Worm (Caenorhabditis elegans) whole organism, L4 larva: ENCODE data around the gene M05D6.1.

Source experiments
- R02D3.7 ChIP-seq: fragments of 150-350 bp; sonication (generic microtip); optimal IDR thresholded peaks from 3 replicates; lab custom pipeline; 2014; ENCODE audit warnings: missing biosample characterization, missing genetic modification characterization
- Y5F2A.4 ChIP-seq: fragments of 200-800 bp; sonication (Bioruptor generic); optimal IDR thresholded peaks from 2 replicates; lab custom pipeline; 2018; ENCODE audit warnings: mild to moderate bottlenecking, missing genetic modification characterization, missing compliant biosample characterization
- Y75B8A.6 ChIP-seq: fragments of 200-800 bp; sonication (Bioruptor generic); IDR thresholded peaks from 2 replicates; pipeline ENCODE4 v1.3.6; 2022; ENCODE audit warnings: missing genetic modification reagents, missing genetic modification characterization, missing compliant biosample characterization
- ama-1 ChIP-seq: fragments of 150-350 bp; optimal IDR thresholded peaks from 2 replicates; lab custom pipeline; 2014; ENCODE audit warnings: inconsistent platforms, mixed read lengths
- ceh-82 ChIP-seq: sonication (generic microtip); optimal IDR thresholded peaks from 2 replicates; lab custom pipeline; 2017; ENCODE audit warnings: missing biosample characterization, missing genetic modification characterization
- duxl-1 ChIP-seq: sonication (generic microtip); optimal IDR thresholded peaks from 2 replicates; lab custom pipeline; 2016; ENCODE audit warnings: mild to moderate bottlenecking, missing genetic modification characterization, moderate library complexity, missing compliant biosample characterization; ENCODE audit not compliant: poor library complexity
- lin-15B ChIP-seq: fragments of 150-350 bp; sonication (generic microtip); optimal IDR thresholded peaks from 3 replicates; lab custom pipeline; 2014; ENCODE audit warnings: missing biosample characterization, missing genetic modification characterization
- mdl-1 ChIP-seq, 2 experiments: fragments of 150-350 bp in 1 of 2; sonication (generic microtip) in 1 of 2; optimal IDR thresholded peaks; 2 replicates each; lab custom pipeline; 2014 to 2017; ENCODE audit warnings: missing biosample characterization in 2 of 2, missing genetic modification characterization in 2 of 2
- nhr-76 ChIP-seq: fragments of 150-350 bp; optimal IDR thresholded peaks from 2 replicates; lab custom pipeline; 2014; ENCODE audit warnings: missing biosample characterization, missing genetic modification characterization
- nhr-77 ChIP-seq: fragments of 150-350 bp; optimal IDR thresholded peaks from 2 replicates; lab custom pipeline; 2014; ENCODE audit warnings: missing biosample characterization, missing genetic modification characterization
- pha-4 ChIP-seq, 2 experiments: fragments of 150-350 bp in 1 of 2; fragments of 200-800 bp in 1 of 2; sonication (Bioruptor generic) in 1 of 2; IDR thresholded peaks in 1 of 2; optimal IDR thresholded peaks in 1 of 2; 2 replicates each; pipeline versions ENCODE4 v1.3.6 to Lab custom; 2014 to 2022; ENCODE audit warnings: missing genetic modification characterization in 2 of 2, missing genetic modification reagents in 2 of 2, missing biosample characterization in 1 of 2, missing compliant biosample characterization in 1 of 2
- skn-1 ChIP-seq: fragments of 150-350 bp; optimal IDR thresholded peaks from 2 replicates; lab custom pipeline; 2014; ENCODE audit warnings: missing biosample characterization, missing genetic modification characterization
- snpc-4 ChIP-seq: fragments of 150-350 bp; optimal IDR thresholded peaks from 2 replicates; lab custom pipeline; 2014; ENCODE audit warnings: missing biosample characterization, missing genetic modification characterization
- unc-62 ChIP-seq, 3 experiments: fragments of 150-350 bp in 1 of 3; sonication (generic microtip); optimal IDR thresholded peaks in 2 of 3; peaks in 1 of 3; 1 replicate in 1 of 3; 2 replicates in 2 of 3; lab custom pipeline; 2014 to 2017; ENCODE audit warnings: missing biosample characterization in 3 of 3, missing genetic modification characterization in 3 of 3, missing genetic modification reagents in 3 of 3, missing genotype in 1 of 3

ce11 chrII:8435005-8435404, 40.2 kb downstream of the M05D6.1 start, which contains the start of gene acp-4:
- no peak for TF ChIP-seq nhr-76 (tag; lab: Kevin White, UChicago)
- TF ChIP-seq Y5F2A.4, result no peak
- no peak for TF ChIP-seq mdl-1 (tag; optimal IDR thresholded peaks at IDR 0.05; lab: Kevin White, UChicago)
- no peak for TF ChIP-seq snpc-4 (tag; lab: Kevin White, UChicago)
- no peak for TF ChIP-seq unc-62 (GFP tag; optimal IDR thresholded peaks at IDR 0.05 in 1 of 2; lab: Kevin White, UChicago)
- TF ChIP-seq unc-62 (tag; optimal IDR thresholded peaks at IDR 0.05; lab: Kevin White, UChicago), result no peak
- TF ChIP-seq ama-1, result no peak
- no peak for TF ChIP-seq pha-4 (GFP tag; IDR thresholded peaks at IDR 0.05; lab: Robert Waterston, UW)
- TF ChIP-seq pha-4 (tag; optimal IDR thresholded peaks at IDR 0.05; lab: Kevin White, UChicago), result no peak
- no peak for TF ChIP-seq duxl-1 (tag; lab: Kevin White, UChicago)
- no peak for TF ChIP-seq skn-1
- TF ChIP-seq Y75B8A.6 (GFP tag; lab: Robert Waterston, UW), result no peak
- TF ChIP-seq lin-15B (tag; lab: Kevin White, UChicago), result no peak
- TF ChIP-seq ceh-82 (tag; lab: Kevin White, UChicago), result no peak
- TF ChIP-seq R02D3.7 (tag; lab: Kevin White, UChicago), result no peak
- no peak for TF ChIP-seq nhr-77
